Fruit fly (Drosophila melanogaster) whole organism, wandering third instar larva: ENCODE measurements around the gene Inx3.

Experiments used
- Abd-B ChIP-seq: fragments of >200 bp; optimal IDR thresholded peaks from 2 replicates; lab custom pipeline; 2017; ENCODE audit warnings: missing biosample characterization, missing genetic modification characterization
- CG32264 ChIP-seq: fragments of 200-800 bp; sonication (Bioruptor generic); optimal IDR thresholded peaks from 2 replicates; lab custom pipeline; 2016; ENCODE audit warnings: missing biosample characterization, missing genetic modification characterization
- CG9705 ChIP-seq: fragments of 200-800 bp; sonication (Bioruptor generic); optimal IDR thresholded peaks from 2 replicates; lab custom pipeline; 2018; ENCODE audit warnings: missing biosample characterization, mild to moderate bottlenecking, missing genetic modification characterization
- CrebA ChIP-seq: fragments of 200-800 bp; sonication (Bioruptor generic); optimal IDR thresholded peaks from 2 replicates; lab custom pipeline; 2016; ENCODE audit warnings: missing biosample characterization, mild to moderate bottlenecking, missing genetic modification characterization, borderline replicate concordance
- Dfd ChIP-seq: fragments of >200 bp; optimal IDR thresholded peaks from 2 replicates; lab custom pipeline; 2017; ENCODE audit warnings: missing biosample characterization, missing genetic modification characterization
- Dif ChIP-seq: fragments of 200-275, 200-300 bp; sonication (Bioruptor generic); optimal IDR thresholded peaks from 2 replicates; lab custom pipeline; 2018; ENCODE audit warnings: missing biosample characterization, missing genetic modification characterization; ENCODE audit not compliant: partially characterized antibody
- GATAd ChIP-seq: sonication (Bioruptor generic); optimal IDR thresholded peaks from 2 replicates; lab custom pipeline; 2016; ENCODE audit warnings: missing biosample characterization, missing genetic modification characterization
- HLH106 ChIP-seq: fragments of 200-800 bp; optimal IDR thresholded peaks from 3 replicates; lab custom pipeline; 2019; ENCODE audit warnings: missing biosample characterization, mild to moderate bottlenecking, missing genetic modification characterization, moderate library complexity
- Hnf4 ChIP-seq: fragments of 200-800 bp; sonication (Bioruptor generic); optimal IDR thresholded peaks from 2 replicates; lab custom pipeline; 2016; ENCODE audit warnings: missing biosample characterization, mild to moderate bottlenecking, missing genetic modification characterization
- Hr78 ChIP-seq: fragments of >200 bp; optimal IDR thresholded peaks from 2 replicates; lab custom pipeline; 2017; ENCODE audit warnings: missing biosample characterization, missing genetic modification characterization
- Hr83 ChIP-seq: fragments of 200-300 bp; sonication (Bioruptor generic); optimal IDR thresholded peaks from 2 replicates; lab custom pipeline; 2016; ENCODE audit warnings: missing biosample characterization, mild to moderate bottlenecking, missing genetic modification characterization, moderate library complexity; ENCODE audit not compliant: poor library complexity, severe bottlenecking
- Jra ChIP-seq: sonication (Bioruptor generic); optimal IDR thresholded peaks from 2 replicates; lab custom pipeline; 2016; ENCODE audit warnings: missing biosample characterization, missing genetic modification characterization
- Mio ChIP-seq: sonication (Bioruptor generic); optimal IDR thresholded peaks from 2 replicates; lab custom pipeline; 2016; ENCODE audit warnings: missing biosample characterization, missing genetic modification characterization
- Myc ChIP-seq: fragments of >200 bp; optimal IDR thresholded peaks from 2 replicates; lab custom pipeline; 2017
- N ChIP-seq: fragments of >200 bp; optimal IDR thresholded peaks from 2 replicates; lab custom pipeline; 2018; ENCODE audit warnings: missing biosample characterization, missing external identifiers, missing genetic modification characterization
- OdsH ChIP-seq: fragments of 200-800 bp; sonication (Bioruptor generic); optimal IDR thresholded peaks from 2 replicates; lab custom pipeline; 2016; ENCODE audit warnings: missing biosample characterization, mild to moderate bottlenecking, missing genetic modification characterization
- Rel ChIP-seq, 2 experiments: fragments of 200-800 bp; sonication (Bioruptor generic) in 1 of 2; optimal IDR thresholded peaks; 2 replicates in 1 of 2; 3 replicates in 1 of 2; lab custom pipeline; 2016 to 2019; ENCODE audit warnings: mild to moderate bottlenecking in 2 of 2, missing biosample characterization in 2 of 2, missing genetic modification characterization in 2 of 2, moderate library complexity in 1 of 2
- Sp1 ChIP-seq: fragments of 200-800 bp; sonication (Bioruptor generic); optimal IDR thresholded peaks from 3 replicates; lab custom pipeline; 2019; ENCODE audit warnings: missing biosample characterization, mild to moderate bottlenecking, missing genetic modification characterization, moderate library complexity
- Vsx2 ChIP-seq: fragments of 200-300, 225-300 bp; sonication (Bioruptor generic); optimal IDR thresholded peaks from 2 replicates; lab custom pipeline; 2018; ENCODE audit warnings: missing biosample characterization, missing genetic modification characterization; ENCODE audit not compliant: partially characterized antibody
- br ChIP-seq: fragments of 200-800 bp; sonication (Bioruptor generic); optimal IDR thresholded peaks from 2 replicates; lab custom pipeline; 2016; ENCODE audit warnings: missing biosample characterization, missing genetic modification characterization
- brk ChIP-seq: fragments of 200-800 bp; sonication (Bioruptor generic); optimal IDR thresholded peaks from 2 replicates; lab custom pipeline; 2016; ENCODE audit warnings: missing biosample characterization, mild to moderate bottlenecking, missing genetic modification characterization
- dl ChIP-seq, 2 experiments: fragments of 175-275, 200-275 bp in 1 of 2; fragments of 200-275 bp in 1 of 2; sonication (Bioruptor generic); optimal IDR thresholded peaks; lab custom pipeline; 2018; ENCODE audit warnings: mild to moderate bottlenecking in 2 of 2, missing biosample characterization in 2 of 2, missing genetic modification characterization in 2 of 2, moderate library complexity in 2 of 2; ENCODE audit not compliant: partially characterized antibody in 2 of 2, insufficient read depth in 1 of 2
- dmrt93B ChIP-seq: fragments of 200-800 bp; sonication (Bioruptor generic); optimal IDR thresholded peaks from 2 replicates; lab custom pipeline; 2018; ENCODE audit warnings: missing biosample characterization, mild to moderate bottlenecking, missing genetic modification characterization
- dsf ChIP-seq: sonication (Bioruptor generic); optimal IDR thresholded peaks from 2 replicates; lab custom pipeline; 2016; ENCODE audit warnings: missing biosample characterization, missing genetic modification characterization, borderline replicate concordance
- ey ChIP-seq: fragments of 200-800 bp; sonication (Bioruptor generic); optimal IDR thresholded peaks from 2 replicates; lab custom pipeline; 2016; ENCODE audit warnings: missing biosample characterization, missing genetic modification characterization
- foxo ChIP-seq, 2 experiments: fragments of 200-800 bp; sonication (Bioruptor generic); optimal IDR thresholded peaks; 2 replicates in 1 of 2; 3 replicates in 1 of 2; lab custom pipeline; 2016 to 2017; ENCODE audit warnings: missing biosample characterization in 2 of 2, missing genetic modification characterization in 2 of 2
- fru ChIP-seq: fragments of 200-800 bp; sonication (Bioruptor generic); optimal IDR thresholded peaks from 3 replicates; lab custom pipeline; 2016; ENCODE audit warnings: missing biosample characterization, mild to moderate bottlenecking, missing genetic modification characterization
- h ChIP-seq: fragments of 200-800 bp; sonication (Bioruptor generic); optimal IDR thresholded peaks from 3 replicates; lab custom pipeline; 2016; ENCODE audit warnings: missing biosample characterization, mild to moderate bottlenecking, missing genetic modification characterization
- jim ChIP-seq: fragments of 175-275, 200-325 bp; sonication (Bioruptor generic); optimal IDR thresholded peaks from 2 replicates; lab custom pipeline; 2016; ENCODE audit warnings: missing biosample characterization, mild to moderate bottlenecking, missing genetic modification characterization
- lola ChIP-seq: fragments of >200 bp; optimal IDR thresholded peaks from 2 replicates; lab custom pipeline; 2017; ENCODE audit warnings: missing biosample characterization, missing genetic modification characterization
- pan ChIP-seq: fragments of >200 bp; optimal IDR thresholded peaks from 2 replicates; lab custom pipeline; 2017
- psq ChIP-seq: fragments of 200-800 bp; sonication (Bioruptor generic); optimal IDR thresholded peaks from 3 replicates; lab custom pipeline; 2017; ENCODE audit warnings: missing biosample characterization, mild to moderate bottlenecking, missing genetic modification characterization, moderate library complexity
- rgr ChIP-seq: fragments of 200-800 bp; sonication (Bioruptor generic); optimal IDR thresholded peaks from 3 replicates; lab custom pipeline; 2016; ENCODE audit warnings: missing biosample characterization, mild to moderate bottlenecking, missing genetic modification characterization
- sage ChIP-seq: fragments of 200-800 bp; sonication (Bioruptor generic); optimal IDR thresholded peaks from 2 replicates; lab custom pipeline; 2016; ENCODE audit warnings: missing biosample characterization, mild to moderate bottlenecking, missing genetic modification characterization
- sv ChIP-seq: fragments of 200-800 bp; sonication (Bioruptor generic); optimal IDR thresholded peaks from 3 replicates; lab custom pipeline; 2016; ENCODE audit warnings: missing biosample characterization, missing genetic modification characterization
- tai ChIP-seq: sonication (Bioruptor generic); optimal IDR thresholded peaks from 2 replicates; lab custom pipeline; 2016; ENCODE audit warnings: missing biosample characterization, missing genetic modification characterization
- usp ChIP-seq: fragments of >200 bp; optimal IDR thresholded peaks from 2 replicates; lab custom pipeline; 2017; ENCODE audit warnings: missing biosample characterization, missing genetic modification characterization
- woc ChIP-seq: sonication (Bioruptor generic); optimal IDR thresholded peaks from 2 replicates; lab custom pipeline; 2016; ENCODE audit warnings: missing biosample characterization, mild to moderate bottlenecking, missing genetic modification characterization

Gene Inx3

dm6 chr3R:28887559-28888432, 28.5 kb upstream of the Inx3 start, which contains the start of the genes CG33203 and Doa:
Gene CG33203, minus strand, starts transcription at chr3R:28887709.
Gene Doa, plus strand, starts transcription at chr3R:28888073.
- TF ChIP-seq pan (lab: Kevin White, UChicago) (no peak), jim (no peak), Myc (lab: Kevin White, UChicago) (peak; percentile 4), rgr (GFP tag; lab: Kevin White, UChicago) (peak; percentile 5), N (GFP tag; lab: Kevin White, UChicago) (no peak), Sp1 (GFP tag; lab: Kevin White, UChicago) (no peak), Hnf4 (peak; percentile 76), sage (no peak), woc (GFP tag; lab: Kevin White, UChicago) (no peak), foxo (GFP tag; optimal IDR thresholded peaks at IDR 0.05; lab: Kevin White, UChicago) (peak in 1 of 2 experiments; percentile 53), HLH106 (tag; lab: Kevin White, UChicago) (peak; percentile 25), dl (GFP tag; optimal IDR thresholded peaks at IDR 0.05; lab: Kevin White, UChicago; ENCODE audit: insufficient read depth in 1 of 2, partially characterized antibody in 2 of 2) (peak in 1 of 2 experiments; percentile 6), brk (GFP tag; lab: Kevin White, UChicago) (no peak), OdsH (GFP tag; lab: Kevin White, UChicago) (no peak), CrebA (GFP tag; lab: Kevin White, UChicago) (no peak), psq (GFP tag; lab: Kevin White, UChicago) (no peak), dmrt93B (GFP tag; lab: Kevin White, UChicago) (no peak), Hr78 (GFP tag; lab: Kevin White, UChicago) (no peak), Mio (GFP tag; lab: Kevin White, UChicago) (no peak), fru (GFP tag; lab: Kevin White, UChicago) (no peak), ey (GFP tag; lab: Kevin White, UChicago) (no peak), tai (no peak), h (GFP tag; lab: Kevin White, UChicago) (peak; percentile 51), br (GFP tag; lab: Kevin White, UChicago) (peak; percentile 8), Dif (GFP tag; lab: Kevin White, UChicago) (no peak), usp (GFP tag; lab: Kevin White, UChicago) (no peak), CG9705 (GFP tag; lab: Kevin White, UChicago) (no peak), Vsx2 (GFP tag; lab: Kevin White, UChicago) (no peak), Rel (GFP tag; optimal IDR thresholded peaks at IDR 0.05; lab: Kevin White, UChicago) (no peak), Rel (tag; optimal IDR thresholded peaks at IDR 0.05; lab: Kevin White, UChicago) (peak; percentile 17), Abd-B (GFP tag; lab: Kevin White, UChicago) (no peak), Dfd (GFP tag; lab: Kevin White, UChicago) (no peak), Hr83 (peak; percentile 79), lola (GFP tag; lab: Kevin White, UChicago) (no peak), dsf (GFP tag; lab: Kevin White, UChicago) (no peak), CG32264 (GFP tag; lab: Kevin White, UChicago) (no peak), Jra (GFP tag; lab: Kevin White, UChicago) (peak; percentile 38), GATAd (GFP tag; lab: Kevin White, UChicago) (no peak), sv (GFP tag; lab: Kevin White, UChicago) (no peak)

dm6 chr3R:28886813-28887212, 27.5 kb upstream of the Inx3 start:
- no peak for TF ChIP-seq CG9705 (GFP tag; lab: Kevin White, UChicago)
- TF ChIP-seq h (GFP tag; lab: Kevin White, UChicago), result no peak
- TF ChIP-seq HLH106 (tag; lab: Kevin White, UChicago), result no peak
- no peak for TF ChIP-seq OdsH (GFP tag; lab: Kevin White, UChicago)
- TF ChIP-seq pan (lab: Kevin White, UChicago), result no peak
- TF ChIP-seq sage, result no peak
- no peak for TF ChIP-seq Jra (GFP tag; lab: Kevin White, UChicago)
- TF ChIP-seq Dfd (GFP tag; lab: Kevin White, UChicago), result no peak
- no peak for TF ChIP-seq Myc (lab: Kevin White, UChicago)
- TF ChIP-seq ey (GFP tag; lab: Kevin White, UChicago), result no peak
- no peak for TF ChIP-seq Hr83
- no peak for TF ChIP-seq Hnf4
- TF ChIP-seq woc (GFP tag; lab: Kevin White, UChicago), result no peak
- TF ChIP-seq Vsx2 (GFP tag; lab: Kevin White, UChicago), result no peak
